Worm (Caenorhabditis elegans) whole organism, L2 larva: ENCODE measurements around the gene str-227.

Experiments used
- F13H6.1 ChIP-seq: sonication (generic microtip); optimal IDR thresholded peaks from 2 replicates; lab custom pipeline; 2016; ENCODE audit warnings: missing genetic modification characterization, missing compliant biosample characterization
- R02D3.7 ChIP-seq: fragments of 150-350 bp; optimal IDR thresholded peaks from 2 replicates; lab custom pipeline; 2014; ENCODE audit warnings: missing biosample characterization, missing genetic modification characterization
- ZK546.5 ChIP-seq: sonication (generic microtip); optimal IDR thresholded peaks from 2 replicates; lab custom pipeline; 2017; ENCODE audit warnings: missing biosample characterization, missing genetic modification characterization
- alr-1 ChIP-seq: fragments of 150-350 bp; optimal IDR thresholded peaks from 2 replicates; lab custom pipeline; 2014; ENCODE audit warnings: missing biosample characterization, missing genetic modification characterization
- aly-2 ChIP-seq: fragments of 150-350 bp; optimal IDR thresholded peaks from 2 replicates; lab custom pipeline; 2014; ENCODE audit warnings: missing biosample characterization, missing genetic modification characterization
- ama-1 ChIP-seq: fragments of 150-350 bp; optimal IDR thresholded peaks from 2 replicates; lab custom pipeline; 2018; ENCODE audit warnings: inconsistent platforms
- ceh-82 ChIP-seq: fragments of 150-350 bp; optimal IDR thresholded peaks from 2 replicates; lab custom pipeline; 2014; ENCODE audit warnings: missing biosample characterization, missing genetic modification characterization
- crh-2 ChIP-seq: sonication (generic microtip); optimal IDR thresholded peaks from 2 replicates; lab custom pipeline; 2017; ENCODE audit warnings: missing biosample characterization, missing genetic modification characterization
- dmd-4 ChIP-seq: sonication (generic microtip); optimal IDR thresholded peaks from 2 replicates; lab custom pipeline; 2017; ENCODE audit warnings: missing biosample characterization, missing genetic modification characterization
- egl-27 ChIP-seq: sonication (generic microtip); optimal IDR thresholded peaks from 3 replicates; lab custom pipeline; 2017; ENCODE audit warnings: missing biosample characterization, missing genetic modification reagents, missing genetic modification characterization
- elt-1 ChIP-seq: fragments of 150-350 bp; optimal IDR thresholded peaks from 2 replicates; lab custom pipeline; 2014; ENCODE audit warnings: missing biosample characterization, missing genetic modification characterization
- elt-3 ChIP-seq: sonication (generic microtip); optimal IDR thresholded peaks from 2 replicates; lab custom pipeline; 2017; ENCODE audit warnings: missing biosample characterization, missing genetic modification characterization
- fos-1 ChIP-seq: fragments of 150-350 bp; optimal IDR thresholded peaks from 2 replicates; lab custom pipeline; 2014; ENCODE audit warnings: missing biosample characterization, missing genetic modification characterization
- gmeb-1 ChIP-seq: fragments of 150-350 bp; optimal IDR thresholded peaks from 2 replicates; lab custom pipeline; 2014; ENCODE audit warnings: missing biosample characterization, missing genetic modification characterization
- lin-39 ChIP-seq: fragments of 150-350 bp; optimal IDR thresholded peaks from 2 replicates; lab custom pipeline; 2014; ENCODE audit warnings: missing biosample characterization, missing genetic modification reagents, missing genetic modification characterization
- lsy-2 ChIP-seq, 2 experiments: fragments of 150-350 bp in 1 of 2; sonication (generic microtip) in 1 of 2; optimal IDR thresholded peaks; 2 replicates each; lab custom pipeline; 2014 to 2017; ENCODE audit warnings: missing biosample characterization in 2 of 2, missing genetic modification characterization in 2 of 2
- mab-5 ChIP-seq: fragments of 150-350 bp; optimal IDR thresholded peaks from 2 replicates; lab custom pipeline; 2014; ENCODE audit warnings: missing biosample characterization, missing genetic modification characterization
- mbf-1 ChIP-seq: sonication (generic microtip); optimal IDR thresholded peaks from 2 replicates; lab custom pipeline; 2017; ENCODE audit warnings: missing biosample characterization, missing genetic modification characterization
- nhr-10 ChIP-seq: sonication (generic microtip); optimal IDR thresholded peaks from 2 replicates; lab custom pipeline; 2017; ENCODE audit warnings: missing biosample characterization, missing genetic modification characterization
- nhr-11 ChIP-seq: fragments of 150-350 bp; optimal IDR thresholded peaks from 2 replicates; lab custom pipeline; 2014; ENCODE audit warnings: missing biosample characterization, missing genetic modification characterization
- nhr-12 ChIP-seq: fragments of 150-350 bp; optimal IDR thresholded peaks from 2 replicates; lab custom pipeline; 2014; ENCODE audit warnings: missing biosample characterization, missing genetic modification characterization
- nhr-129 ChIP-seq: fragments of 150-350 bp; optimal IDR thresholded peaks from 2 replicates; lab custom pipeline; 2014; ENCODE audit warnings: missing biosample characterization, missing genetic modification characterization
- nhr-21 ChIP-seq: fragments of 150-350 bp; optimal IDR thresholded peaks from 2 replicates; lab custom pipeline; 2014; ENCODE audit warnings: missing biosample characterization, missing genetic modification characterization
- nhr-237 ChIP-seq: fragments of 150-350 bp; optimal IDR thresholded peaks from 2 replicates; lab custom pipeline; 2014; ENCODE audit warnings: missing biosample characterization, missing genetic modification characterization
- nhr-6 ChIP-seq: fragments of 150-350 bp; optimal IDR thresholded peaks from 2 replicates; lab custom pipeline; 2014; ENCODE audit warnings: missing biosample characterization, missing genetic modification characterization
- nhr-77 ChIP-seq: fragments of 150-350 bp; optimal IDR thresholded peaks from 2 replicates; lab custom pipeline; 2014; ENCODE audit warnings: missing biosample characterization, missing genetic modification characterization
- peb-1 ChIP-seq: fragments of 150-350 bp; optimal IDR thresholded peaks from 2 replicates; lab custom pipeline; 2014; ENCODE audit warnings: missing biosample characterization, missing genetic modification characterization
- sem-4 ChIP-seq: fragments of 150-350 bp; optimal IDR thresholded peaks from 2 replicates; lab custom pipeline; 2014; ENCODE audit warnings: missing biosample characterization, missing genetic modification reagents, missing genetic modification characterization
- skn-1 ChIP-seq: sonication (generic microtip); optimal IDR thresholded peaks from 2 replicates; lab custom pipeline; 2017; ENCODE audit warnings: missing biosample characterization, missing genetic modification characterization
- sma-3 ChIP-seq: sonication (generic microtip); optimal IDR thresholded peaks from 2 replicates; lab custom pipeline; 2016; ENCODE audit warnings: missing genetic modification reagents, missing genetic modification characterization, missing compliant biosample characterization
- sma-9 ChIP-seq, 2 experiments: fragments of 150-350 bp in 1 of 2; sonication (generic microtip) in 1 of 2; optimal IDR thresholded peaks; 2 replicates each; lab custom pipeline; 2014 to 2016; ENCODE audit warnings: missing genetic modification characterization in 2 of 2, mild to moderate bottlenecking in 1 of 2, missing biosample characterization in 1 of 2, missing compliant biosample characterization in 1 of 2, missing genetic modification reagents in 1 of 2, moderate library complexity in 1 of 2
- unc-39 ChIP-seq: fragments of 150-350 bp; optimal IDR thresholded peaks from 2 replicates; lab custom pipeline; 2014; ENCODE audit warnings: missing biosample characterization, missing genetic modification characterization
- unc-55 ChIP-seq: fragments of 150-350 bp; sonication (generic microtip); optimal IDR thresholded peaks from 3 replicates; lab custom pipeline; 2014; ENCODE audit warnings: missing biosample characterization, missing genetic modification reagents, missing genetic modification characterization
- ztf-1 ChIP-seq: fragments of 200-800 bp; sonication (Bioruptor generic); conservative IDR thresholded peaks from 2 replicates; pipeline ENCODE4 v1.3.6; 2022; ENCODE audit warnings: missing genetic modification characterization, missing compliant biosample characterization
- ztf-11 ChIP-seq: sonication (generic microtip); optimal IDR thresholded peaks from 2 replicates; lab custom pipeline; 2017; ENCODE audit warnings: missing biosample characterization, missing genetic modification characterization

str-227 gene

ce11 chrV:3548798-3549197 lies 30.8 kb downstream of the str-227 start, which contains the start of gene srw-130:
TSS of gene srw-130 (minus strand) at chrV:3548898.
- no peak for TF ChIP-seq aly-2 (tag; lab: Kevin White, UChicago)
- TF ChIP-seq dmd-4 (tag; lab: Kevin White, UChicago), result no peak
- TF ChIP-seq R02D3.7 (tag; lab: Kevin White, UChicago), result no peak
- no peak for TF ChIP-seq fos-1 (tag; lab: Kevin White, UChicago)
- TF ChIP-seq mbf-1 (tag; lab: Kevin White, UChicago), result no peak
- no peak for TF ChIP-seq nhr-11 (tag; lab: Kevin White, UChicago)
- no peak for TF ChIP-seq peb-1 (tag; lab: Kevin White, UChicago)
- no peak for TF ChIP-seq ZK546.5 (tag; lab: Kevin White, UChicago)
- no peak for TF ChIP-seq nhr-77 (tag; lab: Kevin White, UChicago)
- TF ChIP-seq alr-1 (tag; lab: Kevin White, UChicago), result no peak
- no peak for TF ChIP-seq elt-1 (tag; lab: Kevin White, UChicago)
- no peak for TF ChIP-seq lin-39
- no peak for TF ChIP-seq nhr-237 (tag; lab: Kevin White, UChicago)
- no peak for TF ChIP-seq gmeb-1 (tag; lab: Kevin White, UChicago)

- TF ChIP-seq crh-2 (tag; lab: Kevin White, UChicago) (no peak), unc-55 (no peak), nhr-129 (tag; lab: Kevin White, UChicago) (no peak), elt-3 (no peak), sma-3 (GFP tag; lab: Kevin White, UChicago) (no peak)
Measured at ce11 chrV:3549553-3549952, 31.6 kb downstream of the str-227 start, which contains the start of gene sri-21. TSS of gene sri-21 (plus strand) at chrV:3549853.

- TF ChIP-seq nhr-6 (tag; lab: Kevin White, UChicago) (no peak), unc-55 (no peak), gmeb-1 (tag; lab: Kevin White, UChicago) (no peak), unc-39 (tag; lab: Kevin White, UChicago) (no peak), sma-9 (GFP tag; optimal IDR thresholded peaks at IDR 0.05; lab: Kevin White, UChicago) (no peak), sma-9 (tag; optimal IDR thresholded peaks at IDR 0.05; lab: Kevin White, UChicago) (no peak), F13H6.1 (tag; lab: Kevin White, UChicago) (no peak), aly-2 (tag; lab: Kevin White, UChicago) (no peak), lsy-2 (tag; optimal IDR thresholded peaks at IDR 0.05; lab: Kevin White, UChicago) (no peak), dmd-4 (tag; lab: Kevin White, UChicago) (no peak), mab-5 (tag; lab: Kevin White, UChicago) (no peak), ama-1 (no peak), R02D3.7 (tag; lab: Kevin White, UChicago) (no peak), nhr-21 (tag; lab: Kevin White, UChicago) (no peak), skn-1 (tag; lab: Kevin White, UChicago) (no peak), ceh-82 (tag; lab: Kevin White, UChicago) (no peak), egl-27 (no peak), ztf-1 (no peak), nhr-10 (tag; lab: Kevin White, UChicago) (no peak)
Measured at ce11 chrV:3551765-3552164, 33.8 kb downstream of the str-227 start, which contains the start of gene grl-28. TSS of gene grl-28 (minus strand) at chrV:3551865.

- TF ChIP-seq nhr-237 (tag; lab: Kevin White, UChicago) (no peak), nhr-12 (no peak), sem-4 (tag; lab: Kevin White, UChicago) (no peak), F13H6.1 (tag; lab: Kevin White, UChicago) (no peak), nhr-77 (tag; lab: Kevin White, UChicago) (no peak), sma-3 (GFP tag; lab: Kevin White, UChicago) (no peak), aly-2 (tag; lab: Kevin White, UChicago) (no peak), nhr-11 (tag; lab: Kevin White, UChicago) (no peak), lin-39 (no peak), ztf-11 (tag; lab: Kevin White, UChicago) (no peak), ama-1 (no peak), R02D3.7 (tag; lab: Kevin White, UChicago) (no peak)
Measured at ce11 chrV:3552740-3553469, 34.9 kb downstream of the str-227 start, which contains the start of gene T24A6.20. TSS of gene T24A6.20 (plus strand) at chrV:3553134.
